Fruit fly (Drosophila melanogaster) whole organism, embryonic: Measurements from ENCODE around the gene CG11951.

ENCODE experiments used
- CG10321 ChIP-seq: fragments of 200-800 bp; sonication (Bioruptor generic); IDR thresholded peaks from 2 replicates; pipeline ENCODE4 v1.3.6; 2022; ENCODE audit warnings: missing biosample characterization, missing genetic modification characterization
- Side ChIP-seq: fragments of 200-800 bp; sonication (Bioruptor generic); optimal IDR thresholded peaks from 2 replicates; lab custom pipeline; 2016; ENCODE audit warnings: missing biosample characterization, missing genetic modification characterization
- pb ChIP-seq: fragments of 200-800 bp; sonication (Bioruptor generic); optimal IDR thresholded peaks from 3 replicates; lab custom pipeline; 2016; ENCODE audit warnings: missing biosample characterization, missing genetic modification characterization
- pzg ChIP-seq: fragments of 200-800 bp; sonication (Bioruptor generic); optimal IDR thresholded peaks from 3 replicates; lab custom pipeline; 2018; ENCODE audit warnings: missing biosample characterization, mild to moderate bottlenecking, missing genetic modification characterization, moderate library complexity

dm6 chr3R:29198299-29198698, 40.2 kb downstream of the CG11951 start:
- TF ChIP-seq pb, result no peak
- no peak for TF ChIP-seq Side
- no peak for TF ChIP-seq CG10321 (GFP tag; lab: Robert Waterston, UW)
- TF ChIP-seq pzg, result no peak
